Worm (Caenorhabditis elegans) whole organism, L3 larva: ENCODE measurements around the gene gpa-12.

Source experiments
- R02D3.7 ChIP-seq: fragments of 150-350 bp; optimal IDR thresholded peaks from 2 replicates; lab custom pipeline; 2014; ENCODE audit warnings: missing biosample characterization, missing genetic modification characterization
- ZK546.5 ChIP-seq: sonication (generic microtip); optimal IDR thresholded peaks from 2 replicates; lab custom pipeline; 2017; ENCODE audit warnings: missing biosample characterization, missing genetic modification characterization
- aly-2 ChIP-seq: fragments of 150-350 bp; optimal IDR thresholded peaks from 2 replicates; lab custom pipeline; 2014; ENCODE audit warnings: missing biosample characterization, missing genetic modification characterization
- ama-1 ChIP-seq: fragments of 150-350 bp; optimal IDR thresholded peaks from 2 replicates; lab custom pipeline; 2018
- ceh-16 ChIP-seq: sonication (generic microtip); optimal IDR thresholded peaks from 2 replicates; lab custom pipeline; 2017; ENCODE audit warnings: missing biosample characterization, missing genetic modification characterization
- ceh-28 ChIP-seq: fragments of 150-350 bp; optimal IDR thresholded peaks from 2 replicates; lab custom pipeline; 2014; ENCODE audit warnings: missing biosample characterization, missing genetic modification reagents, missing genetic modification characterization
- ceh-82 ChIP-seq: fragments of 150-350 bp; optimal IDR thresholded peaks from 2 replicates; lab custom pipeline; 2014; ENCODE audit warnings: missing biosample characterization, missing genetic modification characterization
- ceh-9 ChIP-seq: sonication (generic microtip); optimal IDR thresholded peaks from 2 replicates; lab custom pipeline; 2018; ENCODE audit warnings: missing biosample characterization, missing genetic modification characterization
- egl-27 ChIP-seq: sonication (generic microtip); optimal IDR thresholded peaks from 4 replicates; lab custom pipeline; 2017; ENCODE audit warnings: missing biosample characterization, missing genetic modification reagents, missing genetic modification characterization
- egl-5 ChIP-seq: fragments of 150-350 bp; optimal IDR thresholded peaks from 2 replicates; lab custom pipeline; 2017; ENCODE audit warnings: missing biosample characterization, missing genetic modification reagents, missing genetic modification characterization, inconsistent platforms
- elt-1 ChIP-seq: fragments of 150-350 bp; optimal IDR thresholded peaks from 2 replicates; lab custom pipeline; 2014; ENCODE audit warnings: missing biosample characterization, missing genetic modification characterization
- elt-2 ChIP-seq: sonication (generic microtip); optimal IDR thresholded peaks from 2 replicates; lab custom pipeline; 2016; ENCODE audit warnings: missing genetic modification reagents, mild to moderate bottlenecking, missing genetic modification characterization, missing compliant biosample characterization
- elt-3 ChIP-seq, 3 experiments: fragments of 150-350 bp in 1 of 3; sonication (generic microtip) in 2 of 3; optimal IDR thresholded peaks; 2 replicates in 2 of 3; 4 replicates in 1 of 3; lab custom pipeline; 2014 to 2017; ENCODE audit warnings: missing biosample characterization in 3 of 3, missing genetic modification characterization in 3 of 3
- eor-1 ChIP-seq, 2 experiments: fragments of 150-350 bp; optimal IDR thresholded peaks; 2 replicates each; lab custom pipeline; 2014 to 2018; ENCODE audit warnings: missing biosample characterization in 2 of 2, missing genetic modification characterization in 2 of 2
- fkh-10 ChIP-seq: sonication (generic microtip); optimal IDR thresholded peaks from 2 replicates; lab custom pipeline; 2017; ENCODE audit warnings: missing biosample characterization, missing genetic modification reagents, missing genetic modification characterization
- fkh-2 ChIP-seq: fragments of 150-350 bp; optimal IDR thresholded peaks from 2 replicates; lab custom pipeline; 2014; ENCODE audit warnings: missing biosample characterization, missing genetic modification reagents, missing genetic modification characterization
- fos-1 ChIP-seq: fragments of 150-350 bp; optimal IDR thresholded peaks from 2 replicates; lab custom pipeline; 2014; ENCODE audit warnings: missing biosample characterization, missing genetic modification characterization
- hmg-11 ChIP-seq: sonication (generic microtip); optimal IDR thresholded peaks from 2 replicates; lab custom pipeline; 2016; ENCODE audit warnings: missing genetic modification characterization, missing compliant biosample characterization
- jun-1 ChIP-seq: fragments of 150-350 bp; optimal IDR thresholded peaks from 2 replicates; lab custom pipeline; 2014; ENCODE audit warnings: missing biosample characterization, missing genetic modification reagents, missing genetic modification characterization
- lin-15B ChIP-seq: fragments of 150-350 bp; optimal IDR thresholded peaks from 2 replicates; lab custom pipeline; 2014; ENCODE audit warnings: missing biosample characterization, missing genetic modification characterization
- lin-39 ChIP-seq: fragments of 150-350 bp; optimal IDR thresholded peaks from 2 replicates; lab custom pipeline; 2018; ENCODE audit warnings: missing biosample characterization, missing genetic modification reagents, missing genetic modification characterization
- lsy-12 ChIP-seq: sonication (generic microtip); optimal IDR thresholded peaks from 2 replicates; lab custom pipeline; 2016; ENCODE audit warnings: mild to moderate bottlenecking, missing genetic modification characterization, missing compliant biosample characterization
- mdl-1 ChIP-seq: fragments of 150-350 bp; optimal IDR thresholded peaks from 2 replicates; lab custom pipeline; 2014; ENCODE audit warnings: missing biosample characterization, missing genetic modification characterization
- mml-1 ChIP-seq: fragments of 150-350 bp; sonication (generic microtip); optimal IDR thresholded peaks from 3 replicates; lab custom pipeline; 2014; ENCODE audit warnings: missing biosample characterization, missing genetic modification characterization
- nfya-1 ChIP-seq: sonication (generic microtip); optimal IDR thresholded peaks from 2 replicates; lab custom pipeline; 2017; ENCODE audit warnings: missing genetic modification characterization, mild to moderate bottlenecking, missing compliant biosample characterization, antibody characterized with exemption, moderate library complexity; ENCODE audit not compliant: insufficient read depth
- nhr-11 ChIP-seq: fragments of 150-350 bp; optimal IDR thresholded peaks from 2 replicates; lab custom pipeline; 2014; ENCODE audit warnings: missing biosample characterization, missing genetic modification characterization
- nhr-12 ChIP-seq: fragments of 150-350 bp; optimal IDR thresholded peaks from 2 replicates; lab custom pipeline; 2014; ENCODE audit warnings: missing biosample characterization, missing genetic modification characterization
- nhr-23 ChIP-seq: fragments of 150-350 bp; optimal IDR thresholded peaks from 2 replicates; lab custom pipeline; 2014; ENCODE audit warnings: missing biosample characterization, missing genetic modification reagents, missing genetic modification characterization
- nhr-237 ChIP-seq: fragments of 150-350 bp; optimal IDR thresholded peaks from 2 replicates; lab custom pipeline; 2014; ENCODE audit warnings: missing biosample characterization, missing genetic modification characterization
- nhr-25 ChIP-seq: sonication (generic microtip); optimal IDR thresholded peaks from 2 replicates; lab custom pipeline; 2017; ENCODE audit warnings: missing biosample characterization, missing genetic modification characterization
- nhr-28 ChIP-seq: fragments of 150-350 bp; optimal IDR thresholded peaks from 2 replicates; lab custom pipeline; 2014; ENCODE audit warnings: missing biosample characterization, missing genetic modification characterization
- nhr-43 ChIP-seq: sonication (generic microtip); optimal IDR thresholded peaks from 2 replicates; lab custom pipeline; 2016; ENCODE audit warnings: mild to moderate bottlenecking, missing genetic modification characterization, missing compliant biosample characterization; ENCODE audit not compliant: poor library complexity, severe bottlenecking
- nhr-67 ChIP-seq: fragments of 150-350 bp; optimal IDR thresholded peaks from 2 replicates; lab custom pipeline; 2014; ENCODE audit warnings: missing biosample characterization, missing genetic modification characterization
- nhr-76 ChIP-seq: fragments of 150-350 bp; sonication (generic microtip); optimal IDR thresholded peaks from 5 replicates; lab custom pipeline; 2014; ENCODE audit warnings: missing biosample characterization, missing genetic modification characterization
- nhr-77 ChIP-seq: fragments of 150-350 bp; optimal IDR thresholded peaks from 2 replicates; lab custom pipeline; 2014; ENCODE audit warnings: missing biosample characterization, missing genetic modification characterization
- pha-4 ChIP-seq: fragments of 150-350 bp; optimal IDR thresholded peaks from 2 replicates; lab custom pipeline; 2014; ENCODE audit warnings: missing biosample characterization, missing genetic modification reagents, missing genetic modification characterization
- pqm-1 ChIP-seq: fragments of 150-350 bp; optimal IDR thresholded peaks from 2 replicates; lab custom pipeline; 2017; ENCODE audit warnings: missing biosample characterization, missing genetic modification characterization, inconsistent platforms
- sea-2 ChIP-seq: fragments of 150-350 bp; sonication (generic microtip); optimal IDR thresholded peaks from 4 replicates; lab custom pipeline; 2014; ENCODE audit warnings: missing biosample characterization, missing genetic modification reagents, missing genetic modification characterization
- skn-1 ChIP-seq: fragments of 150-350 bp; optimal IDR thresholded peaks from 2 replicates; lab custom pipeline; 2014; ENCODE audit warnings: missing biosample characterization, missing genetic modification characterization
- snpc-4 ChIP-seq: fragments of 150-350 bp; optimal IDR thresholded peaks from 2 replicates; lab custom pipeline; 2014; ENCODE audit warnings: missing biosample characterization, missing genetic modification characterization
- tbx-2 ChIP-seq: sonication (generic microtip); optimal IDR thresholded peaks from 2 replicates; lab custom pipeline; 2016; ENCODE audit warnings: mild to moderate bottlenecking, missing genetic modification characterization, missing compliant biosample characterization
- unc-39 ChIP-seq: sonication (generic microtip); optimal IDR thresholded peaks from 4 replicates; lab custom pipeline; 2017; ENCODE audit warnings: missing biosample characterization, missing genetic modification characterization
- unc-62 ChIP-seq: fragments of 150-350 bp; sonication (generic microtip); optimal IDR thresholded peaks from 4 replicates; lab custom pipeline; 2014; ENCODE audit warnings: missing biosample characterization, missing genetic modification reagents, missing genetic modification characterization
- zag-1 ChIP-seq: fragments of 150-350 bp; optimal IDR thresholded peaks from 2 replicates; lab custom pipeline; 2014; ENCODE audit warnings: missing biosample characterization, missing genetic modification characterization
- ztf-11 ChIP-seq: fragments of 150-350 bp; optimal IDR thresholded peaks from 2 replicates; lab custom pipeline; 2014; ENCODE audit warnings: missing biosample characterization, missing genetic modification characterization
- ztf-4 ChIP-seq: fragments of 150-350 bp; optimal IDR thresholded peaks from 2 replicates; lab custom pipeline; 2014; ENCODE audit warnings: missing biosample characterization, missing genetic modification characterization

Gene gpa-12

ce11 chrX:9208933-9209332 is 34.4 kb upstream of the gpa-12 start:
- TF ChIP-seq elt-2 (tag; lab: Kevin White, UChicago) (no peak), nhr-11 (tag; lab: Kevin White, UChicago) (no peak)

- TF ChIP-seq pqm-1 (tag; lab: Kevin White, UChicago): peak; percentile 59
- peak; percentile 71 for TF ChIP-seq elt-2 (tag; lab: Kevin White, UChicago)
- peak; percentile 47 for TF ChIP-seq pha-4 (tag; lab: Kevin White, UChicago)
- TF ChIP-seq fkh-10 (GFP tag; lab: Kevin White, UChicago): no peak
These were observed 33.3 kb upstream of the gpa-12 start for ce11 chrX:9210086-9210485.

- TF ChIP-seq pqm-1 (tag; lab: Kevin White, UChicago): peak; percentile 61
- TF ChIP-seq elt-1: no peak
- TF ChIP-seq ceh-9 (tag; lab: Kevin White, UChicago): no peak
- TF ChIP-seq nhr-76 (tag; lab: Kevin White, UChicago): no peak
- no peak for TF ChIP-seq jun-1
- no peak for TF ChIP-seq nhr-77 (tag; lab: Kevin White, UChicago)
- TF ChIP-seq elt-2 (tag; lab: Kevin White, UChicago): peak; percentile 79
- TF ChIP-seq pha-4 (tag; lab: Kevin White, UChicago): peak; percentile 23
These were observed 30.7 kb upstream of the gpa-12 start for ce11 chrX:9212675-9213074.

- TF ChIP-seq nhr-12 (tag; lab: Kevin White, UChicago) (no peak), egl-5 (no peak), ceh-16 (tag; lab: Kevin White, UChicago) (no peak), lsy-12 (peak; percentile 7), nhr-28 (tag; lab: Kevin White, UChicago) (no peak), nhr-11 (tag; lab: Kevin White, UChicago) (no peak), sea-2 (no peak), nhr-43 (tag; lab: Kevin White, UChicago) (peak; percentile 69), R02D3.7 (tag; lab: Kevin White, UChicago) (no peak), skn-1 (tag; lab: Kevin White, UChicago) (no peak), hmg-11 (no peak), ztf-4 (no peak), nhr-77 (tag; lab: Kevin White, UChicago) (no peak), ceh-9 (tag; lab: Kevin White, UChicago) (no peak), lin-15B (tag; lab: Kevin White, UChicago) (no peak), nhr-237 (tag; lab: Kevin White, UChicago) (no peak), nhr-76 (tag; lab: Kevin White, UChicago) (no peak), tbx-2 (tag; lab: Kevin White, UChicago) (no peak), nhr-67 (tag; lab: Kevin White, UChicago) (no peak), eor-1 (tag; optimal IDR thresholded peaks at IDR 0.05; lab: Kevin White, UChicago) (no peak), nhr-23 (tag; lab: Kevin White, UChicago) (peak; percentile 80), aly-2 (no peak), ama-1 (no peak), fos-1 (no peak), unc-39 (tag; lab: Kevin White, UChicago) (no peak), fkh-10 (GFP tag; lab: Kevin White, UChicago) (no peak), mml-1 (tag; lab: Kevin White, UChicago) (no peak), mdl-1 (tag; lab: Kevin White, UChicago) (peak; percentile 46), ztf-11 (tag; lab: Kevin White, UChicago) (no peak), elt-3 (tag; optimal IDR thresholded peaks at IDR 0.05; lab: Kevin White, UChicago) (no peak), ceh-82 (tag; lab: Kevin White, UChicago) (no peak), egl-27 (tag; lab: Kevin White, UChicago) (no peak), fkh-2 (tag; lab: Kevin White, UChicago) (no peak), nfya-1 (tag; lab: Kevin White, UChicago) (no peak), elt-2 (tag; lab: Kevin White, UChicago) (peak; percentile 86), jun-1 (peak; percentile 76), zag-1 (no peak), ZK546.5 (tag; lab: Kevin White, UChicago) (no peak), pha-4 (tag; lab: Kevin White, UChicago) (peak; percentile 31), unc-62 (GFP tag; lab: Kevin White, UChicago) (no peak), pqm-1 (tag; lab: Kevin White, UChicago) (peak; percentile 54), nhr-25 (tag; lab: Kevin White, UChicago) (peak; percentile 52), lin-39 (no peak), elt-1 (no peak), snpc-4 (tag; lab: Kevin White, UChicago) (no peak), ceh-28 (tag; lab: Kevin White, UChicago) (peak; percentile 18)
These were observed 29.4 kb upstream of the gpa-12 start, which contains the start of gene C35B8.3 for ce11 chrX:9213873-9214341. TSS of gene C35B8.3 (plus strand) at chrX:9213923.
